Fruit fly (Drosophila melanogaster) whole organism: ENCODE measurements around the gene CG7071.

ENCODE experiments used
- CG8478 ChIP-seq: fragments of >200 bp; optimal IDR thresholded peaks from 2 replicates; lab custom pipeline; 2018; ENCODE audit warnings: inconsistent platforms
- Dll ChIP-seq: fragments of >200 bp; optimal IDR thresholded peaks from 2 replicates; lab custom pipeline; 2017
- EcR ChIP-seq, 2 experiments: fragments of >200 bp; optimal IDR thresholded peaks; 2 replicates each; lab custom pipeline; 2017; ENCODE audit warnings: missing biosample characterization in 2 of 2, missing genetic modification characterization in 2 of 2, missing genetic modification reagents in 2 of 2
- pan ChIP-seq: fragments of >200 bp; optimal IDR thresholded peaks from 2 replicates; lab custom pipeline; 2017
- psq ChIP-seq: fragments of >200 bp; optimal IDR thresholded peaks from 2 replicates; lab custom pipeline; 2017
- usp ChIP-seq: fragments of >200 bp; optimal IDR thresholded peaks from 2 replicates; lab custom pipeline; 2017; ENCODE audit warnings: missing biosample characterization, missing genetic modification characterization, mixed read lengths

Gene CG7071

dm6 chr3R:22405639-22406038 is 43.2 kb downstream of the CG7071 start, which contains the start of gene CG13855:
CG13855 (plus strand) TSS chr3R:22405939.
- TF ChIP-seq usp (GFP tag; lab: Kevin White, UChicago) = no peak
- no peak for TF ChIP-seq EcR (GFP tag; optimal IDR thresholded peaks at IDR 0.05; lab: Kevin White, UChicago)
- TF ChIP-seq Dll (lab: Kevin White, UChicago) = no peak
- TF ChIP-seq CG8478 (lab: Kevin White, UChicago) = no peak
- TF ChIP-seq psq (lab: Kevin White, UChicago) = no peak
- TF ChIP-seq pan (lab: Kevin White, UChicago) = no peak

dm6 chr3R:22410537-22411360 is 48.3 kb downstream of the CG7071 start, which contains the start of the genes CG13850 and lqfR:
CG13850 (minus strand) TSS chr3R:22410915.
lqfR (plus strand) TSS chr3R:22411301.
- TF ChIP-seq psq (lab: Kevin White, UChicago) (no peak), pan (lab: Kevin White, UChicago) (no peak), Dll (lab: Kevin White, UChicago) (no peak), EcR (GFP tag; optimal IDR thresholded peaks at IDR 0.05; lab: Kevin White, UChicago) (no peak), CG8478 (lab: Kevin White, UChicago) (no peak), usp (GFP tag; lab: Kevin White, UChicago) (no peak)

dm6 chr3R:22411879-22412587 is 49.6 kb downstream of the CG7071 start:
- no peak for TF ChIP-seq EcR (GFP tag; optimal IDR thresholded peaks at IDR 0.05; lab: Kevin White, UChicago)
- no peak for TF ChIP-seq Dll (lab: Kevin White, UChicago)
- TF ChIP-seq usp (GFP tag; lab: Kevin White, UChicago) = no peak
